Worm (Caenorhabditis elegans): ENCODE data around the gene rfip-1.

rfip-1 gene

DNA sequence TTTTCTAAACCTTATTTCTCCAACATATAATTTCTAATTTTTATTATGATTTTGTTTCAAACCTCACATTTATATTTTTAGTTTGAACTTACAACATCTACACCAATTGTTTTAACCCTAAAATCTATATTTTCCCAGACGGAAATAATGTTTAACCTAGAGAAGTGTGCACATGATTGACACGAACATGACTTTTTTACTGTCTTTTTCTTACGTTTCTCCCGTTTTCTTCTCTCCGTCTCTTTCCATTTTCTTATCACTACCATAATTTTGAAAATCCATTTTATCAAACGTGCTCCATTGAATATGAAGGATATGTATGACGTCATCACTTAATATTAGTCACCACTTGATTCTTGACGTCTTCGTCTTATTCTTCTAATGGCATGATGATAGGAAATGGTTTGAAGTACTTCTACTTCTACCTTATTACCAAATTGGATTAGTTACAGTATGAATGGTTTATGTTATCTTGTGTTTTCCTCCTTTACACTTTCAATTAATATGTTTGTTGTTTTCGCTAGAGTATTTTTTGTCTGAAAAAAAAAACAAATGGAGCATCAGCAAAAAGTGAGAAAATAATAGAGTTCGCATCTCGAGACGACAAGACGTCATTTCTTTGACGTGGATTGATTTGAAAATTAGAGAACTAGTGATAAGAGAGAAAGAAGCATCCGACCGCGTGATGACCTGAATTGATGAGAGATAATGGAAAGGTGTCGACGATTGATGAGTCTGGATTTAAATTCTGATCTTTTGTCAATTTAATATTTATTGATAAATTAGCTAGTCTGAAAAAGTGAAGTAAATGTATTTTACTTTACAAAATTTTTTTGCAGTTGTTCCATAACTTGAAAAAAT lies 47.8 kb downstream of the rfip-1 start:
- TF ChIP-seq ZK546.5 (tag; optimal IDR thresholded peaks at IDR 0.05) = no peak
- TF ChIP-seq ceh-28 (tag; optimal IDR thresholded peaks at IDR 0.05) = peak; percentile 43
- no peak for TF ChIP-seq elt-3 (tag; optimal IDR thresholded peaks at IDR 0.05)
- TF ChIP-seq nhr-28 (tag; optimal IDR thresholded peaks at IDR 0.05) = no peak
- TF ChIP-seq pha-4 (tag; optimal IDR thresholded peaks at IDR 0.05) = peak; percentile 30
- peak; percentile 81 for TF ChIP-seq elt-2 (tag; optimal IDR thresholded peaks at IDR 0.05)
- TF ChIP-seq nfya-1 (tag; optimal IDR thresholded peaks at IDR 0.05; ENCODE audit: insufficient read depth) = peak; percentile 20
- peak; percentile 85 for TF ChIP-seq pqm-1 (tag; optimal IDR thresholded peaks at IDR 0.05)
- peak; percentile 61 for TF ChIP-seq nhr-23 (tag; optimal IDR thresholded peaks at IDR 0.05)
- peak; percentile 29 for TF ChIP-seq jun-1 (tag; optimal IDR thresholded peaks at IDR 0.05)

DNA sequence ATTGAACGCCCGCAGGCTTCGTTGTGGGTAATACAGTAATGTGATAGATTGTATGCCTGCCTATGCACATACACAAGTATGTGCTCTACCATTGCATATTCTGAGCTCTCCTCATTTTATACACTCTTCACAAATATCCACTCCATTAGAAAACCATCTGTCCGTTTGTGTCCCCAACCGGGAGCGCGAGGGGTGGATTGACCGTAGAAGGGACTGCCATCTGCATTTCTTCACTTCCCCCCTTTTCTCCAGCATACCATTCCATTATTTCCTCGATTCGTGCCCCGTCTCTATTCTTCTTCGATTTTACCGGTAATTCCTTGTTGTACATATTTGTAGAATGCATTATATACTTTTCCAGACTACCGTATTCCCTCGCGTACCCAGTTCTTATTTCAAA lies 48.8 kb downstream of the rfip-1 start:
- TF ChIP-seq ama-1 (optimal IDR thresholded peaks at IDR 0.05) = no peak
- TF ChIP-seq ceh-28 (tag; optimal IDR thresholded peaks at IDR 0.05) = no peak
- TF ChIP-seq hmg-11 (tag; optimal IDR thresholded peaks at IDR 0.05) = no peak
- TF ChIP-seq ztf-4 (tag; optimal IDR thresholded peaks at IDR 0.05) = no peak
- no peak for TF ChIP-seq lsy-12 (tag; optimal IDR thresholded peaks at IDR 0.05)
- TF ChIP-seq nhr-23 (tag; optimal IDR thresholded peaks at IDR 0.05) = no peak
- TF ChIP-seq fkh-2 (tag; optimal IDR thresholded peaks at IDR 0.05) = no peak
- no peak for TF ChIP-seq ceh-9 (tag; optimal IDR thresholded peaks at IDR 0.05)
- TF ChIP-seq aly-2 (tag; optimal IDR thresholded peaks at IDR 0.05) = no peak
- no peak for TF ChIP-seq nhr-43 (tag; optimal IDR thresholded peaks at IDR 0.05; ENCODE audit: poor library complexity, severe bottlenecking)
- no peak for TF ChIP-seq nhr-28 (tag; optimal IDR thresholded peaks at IDR 0.05)
- no peak for TF ChIP-seq fkh-10 (GFP tag; optimal IDR thresholded peaks at IDR 0.05)
- TF ChIP-seq ceh-82 (tag; optimal IDR thresholded peaks at IDR 0.05) = no peak
- TF ChIP-seq unc-62 (GFP tag; optimal IDR thresholded peaks at IDR 0.05) = no peak
- TF ChIP-seq daf-12 (tag; optimal IDR thresholded peaks at IDR 0.05) = no peak
- no peak for TF ChIP-seq tbx-2 (tag; optimal IDR thresholded peaks at IDR 0.05)

DNA sequence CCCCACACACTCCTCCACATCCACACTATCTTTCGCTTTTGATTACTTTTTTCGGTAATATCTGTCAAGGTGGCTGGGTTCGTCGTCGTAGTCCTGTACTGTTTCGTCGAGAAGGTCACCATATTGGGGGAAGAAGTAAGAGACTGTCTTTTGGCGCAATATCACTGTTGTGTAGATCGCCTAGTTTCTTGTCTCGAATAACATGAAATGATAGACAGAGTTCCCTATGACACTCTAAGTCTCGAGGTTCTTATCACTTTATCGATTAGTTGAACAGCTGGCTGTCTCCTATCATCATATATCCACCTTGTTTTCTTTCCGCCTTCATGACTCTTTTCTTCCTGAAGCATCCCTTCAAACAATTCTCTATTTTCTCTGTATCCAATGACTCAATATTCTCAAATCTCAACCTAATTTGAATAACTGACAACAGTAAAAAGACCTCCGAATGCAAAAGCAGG lies 49.6 kb downstream of the rfip-1 start:
- TF ChIP-seq egl-5 (tag; optimal IDR thresholded peaks at IDR 0.05) (peak; percentile 9), ztf-11 (tag; optimal IDR thresholded peaks at IDR 0.05) (no peak), ceh-28 (tag; optimal IDR thresholded peaks at IDR 0.05) (peak; percentile 79), mdl-1 (tag; optimal IDR thresholded peaks at IDR 0.05) (no peak), nhr-12 (tag; optimal IDR thresholded peaks at IDR 0.05) (no peak), nfya-1 (tag; optimal IDR thresholded peaks at IDR 0.05; ENCODE audit: insufficient read depth) (peak; percentile 0), nhr-237 (tag; optimal IDR thresholded peaks at IDR 0.05) (no peak), nhr-25 (tag; optimal IDR thresholded peaks at IDR 0.05) (peak; percentile 21), tbx-2 (tag; optimal IDR thresholded peaks at IDR 0.05) (no peak), nhr-23 (tag; optimal IDR thresholded peaks at IDR 0.05) (peak; percentile 3)

DNA sequence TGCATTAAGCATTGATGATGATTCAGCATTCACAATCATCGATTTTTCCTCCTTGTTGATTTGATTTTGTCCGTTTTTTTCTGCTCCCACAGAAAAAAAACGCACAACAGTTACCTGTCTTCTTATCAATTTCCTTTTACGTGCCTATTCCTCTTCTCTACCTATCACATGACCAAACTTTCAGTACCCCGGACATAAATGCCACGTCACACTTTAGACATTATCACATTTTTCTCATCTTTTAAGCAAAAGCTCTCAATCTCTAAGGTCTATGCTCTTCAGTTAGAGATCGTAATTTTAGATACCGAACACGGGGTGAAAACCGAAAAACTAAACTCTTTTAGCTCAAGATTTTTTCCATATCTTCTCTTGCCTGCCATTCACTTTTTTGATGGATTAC lies 51.7 kb downstream of the rfip-1 start:
- TF ChIP-seq elt-1 (tag; optimal IDR thresholded peaks at IDR 0.05) = peak; percentile 87
- TF ChIP-seq nhr-23 (tag; optimal IDR thresholded peaks at IDR 0.05) = no peak
- TF ChIP-seq mml-1 (tag; optimal IDR thresholded peaks at IDR 0.05) = no peak
- no peak for TF ChIP-seq zag-1 (tag; optimal IDR thresholded peaks at IDR 0.05)
- TF ChIP-seq ceh-16 (tag; optimal IDR thresholded peaks at IDR 0.05) = no peak
- no peak for TF ChIP-seq nhr-77 (tag; optimal IDR thresholded peaks at IDR 0.05)
- TF ChIP-seq tbx-2 (tag; optimal IDR thresholded peaks at IDR 0.05) = no peak
- TF ChIP-seq mdl-1 (tag; optimal IDR thresholded peaks at IDR 0.05) = no peak
- peak; percentile 28 for TF ChIP-seq pha-4 (tag; optimal IDR thresholded peaks at IDR 0.05)
- TF ChIP-seq jun-1 (tag; optimal IDR thresholded peaks at IDR 0.05) = peak; percentile 78
- no peak for TF ChIP-seq snpc-4 (tag; optimal IDR thresholded peaks at IDR 0.05)
- TF ChIP-seq elt-2 (tag; optimal IDR thresholded peaks at IDR 0.05) = peak; percentile 87
- peak; percentile 76 for TF ChIP-seq pqm-1 (tag; optimal IDR thresholded peaks at IDR 0.05)
